Worm (Caenorhabditis elegans) whole organism, young adult: ENCODE data around the gene C54E4.4.

Experiments used
- C17E4.6 ChIP-seq: fragments of 200-800 bp; sonication (Bioruptor generic); IDR thresholded peaks from 2 replicates; pipeline ENCODE4 v1.3.6; 2022; ENCODE audit warnings: missing genetic modification reagents, missing genetic modification characterization, missing compliant biosample characterization
- F22D6.2 ChIP-seq: sonication (generic microtip); optimal IDR thresholded peaks from 2 replicates; lab custom pipeline; 2016; ENCODE audit warnings: mild to moderate bottlenecking, missing genetic modification characterization, missing compliant biosample characterization
- F33H1.4 ChIP-seq: fragments of 200-800 bp; sonication (Bioruptor generic); IDR thresholded peaks from 2 replicates; pipeline ENCODE4 v1.3.6; 2022; ENCODE audit warnings: missing genetic modification reagents, missing genetic modification characterization, missing compliant biosample characterization
- F37B4.10 ChIP-seq: fragments of 200-800 bp; sonication (Bioruptor generic); IDR thresholded peaks from 2 replicates; pipeline ENCODE4 v1.3.6; 2022; ENCODE audit warnings: missing genetic modification characterization, missing compliant biosample characterization
- F39B2.1 ChIP-seq: fragments of 200-800 bp; sonication (Bioruptor generic); IDR thresholded peaks from 2 replicates; pipeline ENCODE4 v1.3.6; 2022; ENCODE audit warnings: missing genetic modification reagents, missing genetic modification characterization, missing compliant biosample characterization
- F52B5.7 ChIP-seq: sonication (generic microtip); optimal IDR thresholded peaks from 2 replicates; lab custom pipeline; 2016; ENCODE audit warnings: mild to moderate bottlenecking, missing genetic modification characterization, missing compliant biosample characterization
- F57C9.4 ChIP-seq: sonication (generic microtip); optimal IDR thresholded peaks from 2 replicates; lab custom pipeline; 2017; ENCODE audit warnings: mild to moderate bottlenecking, missing genetic modification characterization, missing compliant biosample characterization
- K11D2.4 ChIP-seq: fragments of 200-800 bp; sonication (Bioruptor generic); IDR thresholded peaks from 2 replicates; pipeline ENCODE4 v1.3.6; 2022; ENCODE audit warnings: missing genetic modification reagents, missing genetic modification characterization, missing compliant biosample characterization
- Y53F4B.3 ChIP-seq: fragments of 200-800 bp; sonication (Bioruptor generic); IDR thresholded peaks from 2 replicates; pipeline ENCODE4 v1.3.6; 2022; ENCODE audit warnings: missing genetic modification reagents, missing genetic modification characterization, missing compliant biosample characterization
- Y53G8AR.9 ChIP-seq: fragments of 200-800 bp; sonication (Bioruptor generic); conservative IDR thresholded peaks from 2 replicates; pipeline ENCODE4 v1.3.6; 2022; ENCODE audit warnings: missing genetic modification reagents, missing genetic modification characterization, missing compliant biosample characterization
- Y95B8A.8 ChIP-seq: fragments of 200-800 bp; sonication (Bioruptor generic); IDR thresholded peaks from 2 replicates; pipeline ENCODE4 v1.3.6; 2022; ENCODE audit warnings: missing genetic modification reagents, missing genetic modification characterization, missing compliant biosample characterization
- ZK185.1 ChIP-seq: sonication (generic microtip); optimal IDR thresholded peaks from 2 replicates; lab custom pipeline; 2016; ENCODE audit warnings: mild to moderate bottlenecking, missing genetic modification characterization, missing compliant biosample characterization; ENCODE audit not compliant: poor library complexity, severe bottlenecking
- ama-1 ChIP-seq, 3 experiments: fragments of 150-350 bp in 1 of 3; sonication (generic microtip) in 2 of 3; optimal IDR thresholded peaks; 2 replicates each; lab custom pipeline; 2014 to 2018; ENCODE audit warnings: missing biosample characterization in 2 of 3, missing genetic modification characterization in 2 of 3, missing genetic modification reagents in 2 of 3
- aptf-3 ChIP-seq: fragments of 200-800 bp; sonication (Bioruptor generic); IDR thresholded peaks from 2 replicates; pipeline ENCODE4 v1.3.6; 2022; ENCODE audit warnings: missing genetic modification characterization, missing compliant biosample characterization
- athp-1 ChIP-seq: sonication (generic microtip); optimal IDR thresholded peaks from 2 replicates; lab custom pipeline; 2017; ENCODE audit warnings: mild to moderate bottlenecking, missing genetic modification characterization, missing compliant biosample characterization
- attf-5 ChIP-seq: fragments of 200-800 bp; sonication (Bioruptor generic); optimal IDR thresholded peaks from 2 replicates; lab custom pipeline; 2018; ENCODE audit warnings: mild to moderate bottlenecking, missing genetic modification characterization, missing compliant biosample characterization
- cebp-1 ChIP-seq, 2 experiments: fragments of 200-800 bp in 1 of 2; sonication (Bioruptor generic) in 1 of 2; sonication (generic microtip) in 1 of 2; IDR thresholded peaks in 1 of 2; optimal IDR thresholded peaks in 1 of 2; 2 replicates each; pipeline versions ENCODE4 v1.3.6 to Lab custom; 2017 to 2022; ENCODE audit warnings: missing compliant biosample characterization in 2 of 2, missing genetic modification characterization in 2 of 2, mild to moderate bottlenecking in 1 of 2, missing genetic modification reagents in 1 of 2, moderate library complexity in 1 of 2
- ceh-100 ChIP-seq: fragments of 200-800 bp; sonication (Bioruptor generic); IDR thresholded peaks from 2 replicates; pipeline ENCODE4 v1.3.6; 2022; ENCODE audit warnings: missing genetic modification reagents, missing genetic modification characterization, missing compliant biosample characterization
- ceh-27 ChIP-seq: fragments of 200-800 bp; sonication (Bioruptor generic); optimal IDR thresholded peaks from 2 replicates; lab custom pipeline; 2018; ENCODE audit warnings: mild to moderate bottlenecking, missing genetic modification characterization, moderate library complexity, missing compliant biosample characterization
- die-1 ChIP-seq: sonication (generic microtip); optimal IDR thresholded peaks from 2 replicates; lab custom pipeline; 2016; ENCODE audit warnings: missing genotype, mild to moderate bottlenecking, missing genetic modification characterization, missing compliant biosample characterization
- dpl-1 ChIP-seq: fragments of 150-350 bp; optimal IDR thresholded peaks from 2 replicates; lab custom pipeline; 2014; ENCODE audit warnings: missing biosample characterization, missing genetic modification reagents, missing genetic modification characterization
- egl-18 ChIP-seq: fragments of 200-800 bp; sonication (Bioruptor generic); IDR thresholded peaks from 2 replicates; pipeline ENCODE4 v1.3.6; 2022; ENCODE audit warnings: missing genetic modification reagents, missing genetic modification characterization, missing compliant biosample characterization
- egl-44 ChIP-seq: fragments of 200-800 bp; sonication (Bioruptor generic); IDR thresholded peaks from 2 replicates; pipeline ENCODE4 v1.3.6; 2022; ENCODE audit warnings: missing genetic modification reagents, missing genetic modification characterization, missing compliant biosample characterization
- ekl-4 ChIP-seq: fragments of 200-800 bp; sonication (Bioruptor generic); IDR thresholded peaks from 2 replicates; pipeline ENCODE4 v1.3.6; 2022; ENCODE audit warnings: missing genetic modification reagents, missing genetic modification characterization, missing compliant biosample characterization
- ets-4 ChIP-seq: fragments of 200-800 bp; sonication (Bioruptor generic); optimal IDR thresholded peaks from 2 replicates; lab custom pipeline; 2018; ENCODE audit warnings: mild to moderate bottlenecking, missing genetic modification characterization, missing compliant biosample characterization
- gei-17 ChIP-seq: fragments of 200-800 bp; sonication (Bioruptor generic); optimal IDR thresholded peaks from 2 replicates; lab custom pipeline; 2018; ENCODE audit warnings: mild to moderate bottlenecking, missing genetic modification characterization, missing compliant biosample characterization
- hmg-1.2 ChIP-seq: fragments of 200-800 bp; sonication (Bioruptor generic); IDR thresholded peaks from 2 replicates; pipeline ENCODE4 v1.3.6; 2022; ENCODE audit warnings: missing genetic modification reagents, missing genetic modification characterization, missing compliant biosample characterization
- hmg-20 ChIP-seq: fragments of 200-800 bp; sonication (Bioruptor generic); IDR thresholded peaks from 2 replicates; pipeline ENCODE4 v1.3.6; 2022; ENCODE audit warnings: missing genetic modification reagents, missing genetic modification characterization, missing compliant biosample characterization
- let-607 ChIP-seq, 2 experiments: fragments of 200-800 bp in 1 of 2; sonication (Bioruptor generic) in 1 of 2; sonication (generic microtip) in 1 of 2; optimal IDR thresholded peaks; 2 replicates each; lab custom pipeline; 2016 to 2018; ENCODE audit warnings: mild to moderate bottlenecking in 2 of 2, missing compliant biosample characterization in 2 of 2, missing genetic modification characterization in 2 of 2, moderate library complexity in 2 of 2, missing genotype in 1 of 2
- lin-35 ChIP-seq, 3 experiments: fragments of 150-350 bp in 2 of 3; sonication (generic microtip) in 1 of 3; optimal IDR thresholded peaks; 2 replicates each; lab custom pipeline; 2014 to 2018; ENCODE audit warnings: missing biosample characterization in 3 of 3, missing genetic modification characterization in 3 of 3, missing genetic modification reagents in 3 of 3
- lir-1 ChIP-seq: fragments of 200-800 bp; sonication (Bioruptor generic); conservative IDR thresholded peaks from 2 replicates; pipeline ENCODE4 v1.3.6; 2022; ENCODE audit warnings: missing genetic modification reagents, missing genetic modification characterization, missing compliant biosample characterization
- lsy-27 ChIP-seq: sonication (generic microtip); optimal IDR thresholded peaks from 2 replicates; lab custom pipeline; 2017; ENCODE audit warnings: missing genetic modification characterization, mild to moderate bottlenecking, missing compliant biosample characterization, antibody characterized with exemption, missing genotype, borderline replicate concordance; ENCODE audit not compliant: insufficient read depth
- madf-10 ChIP-seq: sonication (generic microtip); optimal IDR thresholded peaks from 2 replicates; lab custom pipeline; 2016; ENCODE audit warnings: mild to moderate bottlenecking, missing genetic modification characterization, missing compliant biosample characterization
- madf-8 ChIP-seq: fragments of 200-800 bp; sonication (Bioruptor generic); conservative IDR thresholded peaks from 2 replicates; pipeline ENCODE4 v1.3.6; 2022; ENCODE audit warnings: missing genetic modification reagents, missing genetic modification characterization, missing compliant biosample characterization
- mxl-1 ChIP-seq: sonication (generic microtip); optimal IDR thresholded peaks from 2 replicates; lab custom pipeline; 2016; ENCODE audit warnings: missing genetic modification characterization, missing compliant biosample characterization
- nhr-120 ChIP-seq: fragments of 200-800 bp; sonication (Bioruptor generic); IDR thresholded peaks from 2 replicates; pipeline ENCODE4 v1.3.6; 2022; ENCODE audit warnings: missing genetic modification characterization, missing compliant biosample characterization
- nhr-179 ChIP-seq: sonication (generic microtip); optimal IDR thresholded peaks from 2 replicates; lab custom pipeline; 2016; ENCODE audit warnings: mild to moderate bottlenecking, missing genetic modification characterization, missing compliant biosample characterization
- pbrm-1 ChIP-seq: fragments of 200-800 bp; sonication (Bioruptor generic); IDR thresholded peaks from 2 replicates; pipeline ENCODE4 v1.3.6; 2022; ENCODE audit warnings: missing genetic modification reagents, missing genetic modification characterization, missing compliant biosample characterization
- repo-1 ChIP-seq: sonication (generic microtip); optimal IDR thresholded peaks from 2 replicates; lab custom pipeline; 2017; ENCODE audit warnings: mild to moderate bottlenecking, missing genetic modification characterization, missing compliant biosample characterization
- snpc-1.1 ChIP-seq: sonication (generic microtip); optimal IDR thresholded peaks from 2 replicates; lab custom pipeline; 2017; ENCODE audit warnings: missing genetic modification characterization, mild to moderate bottlenecking, missing compliant biosample characterization, antibody characterized with exemption, moderate library complexity, missing genotype, missing genetic modification reagents; ENCODE audit not compliant: insufficient read depth
- snpc-1.3 ChIP-seq: sonication (generic microtip); optimal IDR thresholded peaks from 2 replicates; lab custom pipeline; 2017; ENCODE audit warnings: missing genetic modification characterization, mild to moderate bottlenecking, missing compliant biosample characterization, antibody characterized with exemption, moderate library complexity, missing genotype, missing genetic modification reagents; ENCODE audit not compliant: insufficient read depth
- sptf-2 ChIP-seq: fragments of 200-800 bp; sonication (Bioruptor generic); optimal IDR thresholded peaks from 2 replicates; lab custom pipeline; 2018; ENCODE audit warnings: mild to moderate bottlenecking, missing genetic modification characterization, missing compliant biosample characterization
- tbx-9 ChIP-seq: sonication (generic microtip); optimal IDR thresholded peaks from 2 replicates; lab custom pipeline; 2016; ENCODE audit warnings: borderline replicate concordance, missing genetic modification characterization, inconsistent platforms, missing compliant biosample characterization
- zim-3 ChIP-seq: sonication (generic microtip); optimal IDR thresholded peaks from 2 replicates; lab custom pipeline; 2017; ENCODE audit warnings: mild to moderate bottlenecking, missing genetic modification characterization, moderate library complexity, missing compliant biosample characterization
- ztf-22 ChIP-seq: fragments of 200-800 bp; sonication (Bioruptor generic); optimal IDR thresholded peaks from 2 replicates; lab custom pipeline; 2018; ENCODE audit warnings: mild to moderate bottlenecking, missing genetic modification characterization, moderate library complexity, missing compliant biosample characterization
- ztf-25 ChIP-seq: fragments of 200-800 bp; sonication (Bioruptor generic); IDR thresholded peaks from 2 replicates; pipeline ENCODE4 v1.3.6; 2022; ENCODE audit warnings: missing genetic modification reagents, missing genetic modification characterization, missing compliant biosample characterization
- ztf-6 ChIP-seq: fragments of 200-800 bp; sonication (Bioruptor generic); IDR thresholded peaks from 2 replicates; pipeline ENCODE4 v1.3.6; 2022; ENCODE audit warnings: missing genetic modification reagents, missing genetic modification characterization, missing compliant biosample characterization

Gene C54E4.4

DNA sequence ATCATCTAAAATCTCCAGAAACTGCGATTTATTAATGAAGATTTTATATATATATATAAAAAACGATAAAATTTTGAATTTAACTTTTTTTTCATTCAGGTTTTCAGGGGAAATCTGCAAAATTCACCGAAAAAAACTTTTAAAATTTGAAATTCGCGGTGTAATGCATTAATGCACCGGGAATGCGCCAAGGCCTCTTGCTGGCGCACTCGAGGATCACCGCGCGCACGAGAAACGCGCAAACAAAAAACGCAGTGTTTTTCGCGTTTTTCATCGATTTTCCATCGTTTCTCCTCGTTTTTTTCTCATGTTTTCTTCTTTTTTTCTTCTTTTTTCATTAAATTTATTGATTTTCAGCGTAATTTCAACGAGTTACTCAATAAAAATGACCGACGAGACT lies 9.1 kb upstream of the C54E4.4 start, which contains the start of gene hrpu-2 (continued):
- TF ChIP-seq dpl-1 (peak; percentile 90), hmg-20 (no peak; the same call in 1 of the 2 replicates), mxl-1 (no peak), pbrm-1 (GFP tag; lab: Robert Waterston, UW) (peak; percentile 90), ceh-100 (GFP tag; lab: Robert Waterston, UW) (peak; percentile 61), lir-1 (GFP tag; lab: Robert Waterston, UW) (no peak), ztf-6 (GFP tag; lab: Robert Waterston, UW) (0 out of 2 replicates have a peak, but pooled peaks have one; percentile 62), ets-4 (GFP tag; lab: Kevin White, UChicago) (no peak), snpc-1.1 (tag; lab: Kevin White, UChicago) (no peak), madf-10 (tag; lab: Kevin White, UChicago) (peak; percentile 30), Y53G8AR.9 (GFP tag; lab: Robert Waterston, UW) (peak; percentile 75), let-607 (tag; optimal IDR thresholded peaks at IDR 0.05; lab: Kevin White, UChicago) (peak in 1 of 2 experiments; percentile 45), aptf-3 (GFP tag; lab: Robert Waterston, UW) (no peak), gei-17 (GFP tag; lab: Kevin White, UChicago) (no peak), egl-18 (GFP tag; lab: Robert Waterston, UW) (no peak), die-1 (tag; lab: Kevin White, UChicago) (no peak), ztf-22 (GFP tag; lab: Kevin White, UChicago) (no peak), madf-8 (GFP tag; lab: Robert Waterston, UW) (0 out of 2 replicates have a peak, but pooled peaks have one; percentile 8), F52B5.7 (tag; lab: Kevin White, UChicago) (no peak), lin-35 (GFP tag; optimal IDR thresholded peaks at IDR 0.05; lab: Kevin White, UChicago) (peak; percentile 48 to 96 (median 80)), ama-1 (optimal IDR thresholded peaks at IDR 0.05; lab: Kevin White, UChicago) (no peak), ama-1 (GFP tag; optimal IDR thresholded peaks at IDR 0.05; lab: Kevin White, UChicago) (no peak), ekl-4 (peak; percentile 89), cebp-1 (GFP tag; IDR thresholded peaks at IDR 0.05; lab: Robert Waterston, UW) (no peak), cebp-1 (tag; optimal IDR thresholded peaks at IDR 0.05; lab: Kevin White, UChicago) (peak; percentile 81), athp-1 (tag; lab: Kevin White, UChicago) (no peak), hmg-1.2 (GFP tag; lab: Robert Waterston, UW) (peak; percentile 59), F22D6.2 (tag; lab: Kevin White, UChicago) (peak; percentile 15), Y53F4B.3 (GFP tag; lab: Robert Waterston, UW) (no peak), F33H1.4 (GFP tag; lab: Robert Waterston, UW) (peak; percentile 70), lsy-27 (tag; lab: Kevin White, UChicago) (no peak), F39B2.1 (GFP tag; lab: Robert Waterston, UW) (no peak), zim-3 (no peak), ztf-25 (GFP tag; lab: Robert Waterston, UW) (no peak), ZK185.1 (tag; lab: Kevin White, UChicago) (peak; percentile 69), egl-44 (no peak), sptf-2 (GFP tag; lab: Kevin White, UChicago) (no peak), F37B4.10 (GFP tag; lab: Robert Waterston, UW) (no peak), F57C9.4 (tag; lab: Kevin White, UChicago) (no peak), K11D2.4 (peak; percentile 83), ceh-27 (GFP tag; lab: Kevin White, UChicago) (peak; percentile 52), nhr-120 (GFP tag; lab: Robert Waterston, UW) (no peak), Y95B8A.8 (no peak; the same call in 1 of the 2 replicates), snpc-1.3 (tag; lab: Kevin White, UChicago) (no peak), repo-1 (tag; lab: Kevin White, UChicago) (peak; percentile 75), tbx-9 (tag; lab: Kevin White, UChicago) (no peak), C17E4.6 (no peak), attf-5 (GFP tag; lab: Kevin White, UChicago) (peak; percentile 76), nhr-179 (tag; lab: Kevin White, UChicago) (no peak)
